Fruit fly (Drosophila melanogaster): Measurements from ENCODE around the gene Nhe3.
A peak's percentile ranks its signal among the peaks of the same experiment; 100 is the strongest.

Nhe3 gene

DNA sequence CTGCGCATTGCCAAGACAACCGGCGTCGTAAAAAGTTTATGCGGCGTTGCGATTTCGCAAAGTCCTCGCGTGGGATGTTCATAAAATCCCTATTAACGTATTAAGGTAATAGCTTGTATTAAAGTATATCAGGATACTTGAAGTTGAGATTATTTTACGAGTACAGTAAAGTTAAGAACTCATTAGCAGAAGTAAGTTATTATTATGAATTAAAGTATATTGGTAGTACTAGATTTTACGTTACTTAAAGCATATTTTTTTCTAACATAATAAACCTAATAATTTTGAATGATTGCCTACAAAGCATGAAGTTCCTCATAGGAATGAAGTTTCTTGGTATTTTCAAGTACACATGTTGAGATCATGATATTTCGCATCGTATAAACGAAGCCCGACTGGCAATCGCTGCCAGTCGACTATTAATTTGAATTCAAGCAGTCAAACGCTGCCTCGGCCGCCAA, 9.7 kb upstream of the Nhe3 start (continued):
- TF ChIP-seq CG11504 (tag; optimal IDR thresholded peaks at IDR 0.05) (peak; percentile 78), CG11695 (GFP tag; IDR thresholded peaks at IDR 0.05) (0 out of 3 replicates have a peak, but pooled peaks have one; percentile 26), caup (GFP tag; optimal IDR thresholded peaks at IDR 0.05; ENCODE audit: severe bottlenecking) (peak; percentile 11), Nf-YC (tag; optimal IDR thresholded peaks at IDR 0.05) (peak; percentile 36), Nf-YB (GFP tag; optimal IDR thresholded peaks at IDR 0.05) (peak; percentile 37), CG10979 (tag; optimal IDR thresholded peaks at IDR 0.05) (peak; percentile 83), MBD-R2 (GFP tag; IDR thresholded peaks at IDR 0.05) (no peak), sisA (GFP tag; IDR thresholded peaks at IDR 0.05) (0 out of 2 replicates have a peak, but pooled peaks have one; percentile 21), phol (tag; optimal IDR thresholded peaks at IDR 0.05) (peak; percentile 73), CG13424 (tag; optimal IDR thresholded peaks at IDR 0.05) (peak; percentile 75), CG13775 (GFP tag; optimal IDR thresholded peaks at IDR 0.05) (peak; percentile 41), CoRest (tag; optimal IDR thresholded peaks at IDR 0.05) (peak; percentile 71), ttk (GFP tag; IDR thresholded peaks at IDR 0.05) (no peak; the same call in 1 of the 2 replicates), hkb (optimal IDR thresholded peaks at IDR 0.05) (no peak), hkb (GFP tag; IDR thresholded peaks at IDR 0.05) (0 out of 2 replicates have a peak, but pooled peaks have one; percentile 9), D19B (GFP tag; optimal IDR thresholded peaks at IDR 0.05) (no peak)

DNA sequence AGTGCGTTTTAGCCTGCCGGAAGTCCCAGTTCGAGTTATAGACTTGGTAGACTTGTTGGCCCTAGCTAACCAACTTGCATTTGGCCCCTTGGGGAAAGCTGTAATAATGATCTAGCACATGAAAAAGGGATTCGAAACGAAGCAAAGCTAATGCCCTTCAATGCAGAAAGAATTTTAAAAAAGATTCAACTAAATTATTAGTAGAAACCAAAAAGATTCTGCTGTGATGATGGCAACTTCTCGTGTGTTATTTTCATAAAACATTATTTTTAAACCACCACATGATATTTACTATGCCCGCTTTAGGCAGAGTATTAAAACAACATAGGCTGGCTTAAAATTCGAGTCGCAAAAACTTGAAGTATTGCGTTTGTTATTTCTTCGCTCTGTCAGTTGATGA, 7.9 kb upstream of the Nhe3 start:
- TF ChIP-seq vvl (GFP tag; IDR thresholded peaks at IDR 0.05) = 0 out of 2 replicates have a peak, but pooled peaks have one; percentile 7
- TF ChIP-seq CG17359 (tag; optimal IDR thresholded peaks at IDR 0.05) = no peak
- no peak for TF ChIP-seq Kr (GFP tag; optimal IDR thresholded peaks at IDR 0.05)
- TF ChIP-seq Sox102F (GFP tag; optimal IDR thresholded peaks at IDR 0.05) = peak; percentile 24
- peak; percentile 58 for TF ChIP-seq D19A (tag; optimal IDR thresholded peaks at IDR 0.05)
- TF ChIP-seq Med (GFP tag) = peak; percentile 64
- TF ChIP-seq dysf (GFP tag; IDR thresholded peaks at IDR 0.05) = no peak
- TF ChIP-seq CG11504 (tag; optimal IDR thresholded peaks at IDR 0.05) = peak; percentile 10
- peak; percentile 75 for TF ChIP-seq sens (GFP tag)

DNA sequence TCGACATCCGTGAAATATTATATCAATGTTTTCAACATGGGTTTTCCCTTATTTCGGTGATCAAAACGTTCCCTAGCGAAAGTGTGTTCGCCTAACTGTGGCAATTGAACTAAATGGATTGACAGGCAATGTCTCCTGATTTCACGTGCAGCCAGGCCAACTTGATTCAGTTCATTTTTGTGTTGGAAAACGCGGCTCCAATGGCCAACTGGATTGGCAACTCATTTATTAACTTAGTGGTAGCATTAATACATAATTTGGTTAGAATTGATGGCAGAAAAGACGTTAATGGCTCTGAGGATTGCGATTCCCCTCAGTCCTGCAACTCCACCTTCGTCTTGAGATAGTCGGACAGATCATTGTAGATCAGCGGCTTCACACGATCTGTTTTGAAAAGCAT, 2.4 kb upstream of the Nhe3 start, which contains the start of gene CG11327:
Gene CG11327, minus strand, starts transcription at position 101 of the 400 bp plus-strand sequence.
- TF ChIP-seq trem (tag; optimal IDR thresholded peaks at IDR 0.05) (peak; percentile 7), CG1603 (tag; optimal IDR thresholded peaks at IDR 0.05) (no peak)

DNA sequence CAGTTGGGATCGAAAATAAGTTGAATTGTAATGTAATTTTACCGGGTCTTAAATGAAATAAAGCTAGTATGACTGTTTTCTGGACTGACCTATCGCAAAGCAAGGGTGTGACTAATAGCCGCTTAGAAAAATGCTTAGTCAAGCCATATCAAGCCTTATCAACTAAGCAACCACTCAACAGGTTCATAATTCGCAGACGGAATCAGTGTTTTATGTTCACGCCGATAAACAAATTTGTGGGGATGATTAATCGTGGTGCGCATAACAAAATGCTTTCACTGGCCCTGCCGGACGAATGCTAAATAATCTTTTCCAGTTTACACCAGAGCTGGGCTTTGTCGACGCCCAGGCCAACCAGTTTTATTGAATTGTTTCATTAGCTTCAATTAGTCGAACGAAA, 1.3 kb downstream of the Nhe3 start:
- no peak for TF ChIP-seq seq (GFP tag; IDR thresholded peaks at IDR 0.05)
- no peak for TF ChIP-seq CG8478 (optimal IDR thresholded peaks at IDR 0.05)
- 0 out of 3 replicates have a peak, but pooled peaks have one; percentile 41 for TF ChIP-seq otp (GFP tag; IDR thresholded peaks at IDR 0.05)
- no peak for TF ChIP-seq Lim3 (GFP tag; IDR thresholded peaks at IDR 0.05)
- no peak for TF ChIP-seq CG17361 (GFP tag; IDR thresholded peaks at IDR 0.05)
- TF ChIP-seq Hey (tag; optimal IDR thresholded peaks at IDR 0.05) = no peak
- no peak for TF ChIP-seq CG2875 (GFP tag; optimal IDR thresholded peaks at IDR 0.05)
- no peak for TF ChIP-seq HLH3B (GFP tag; IDR thresholded peaks at IDR 0.05)
- no peak for TF ChIP-seq CG30020 (tag; optimal IDR thresholded peaks at IDR 0.05)
- no peak for TF ChIP-seq CG2199 (GFP tag; IDR thresholded peaks at IDR 0.05)
- no peak for TF ChIP-seq lbe (GFP tag; optimal IDR thresholded peaks at IDR 0.05)
- TF ChIP-seq ftz-f1 (GFP tag; optimal IDR thresholded peaks at IDR 0.05) = no peak
- TF ChIP-seq CG13296 (GFP tag; optimal IDR thresholded peaks at IDR 0.05) = peak; percentile 18
- TF ChIP-seq CG7839 (tag; optimal IDR thresholded peaks at IDR 0.05) = no peak
- no peak for TF ChIP-seq pum (GFP tag; optimal IDR thresholded peaks at IDR 0.05)
- TF ChIP-seq Dp (GFP tag; optimal IDR thresholded peaks at IDR 0.05) = no peak
- TF ChIP-seq CG18476 (GFP tag; optimal IDR thresholded peaks at IDR 0.05) = no peak
- TF ChIP-seq chn (GFP tag; optimal IDR thresholded peaks at IDR 0.05) = no peak
- TF ChIP-seq Fer2 (tag; optimal IDR thresholded peaks at IDR 0.05) = no peak
- no peak for TF ChIP-seq Blimp-1 (GFP tag; optimal IDR thresholded peaks at IDR 0.05)
- no peak for TF ChIP-seq CG11093 (GFP tag; IDR thresholded peaks at IDR 0.05)
- TF ChIP-seq CG12236 (GFP tag; optimal IDR thresholded peaks at IDR 0.05) = no peak
